Worm (Caenorhabditis elegans): ENCODE data around the gene F14F9.6.

F14F9.6 gene

ce11 chrV:5146394-5146793 is at the start of gene F14F9.6:
F14F9.6 (minus strand) TSS chrV:5146494.
- no peak for TF ChIP-seq daf-8 (GFP tag; IDR thresholded peaks at IDR 0.05)
- TF ChIP-seq nhr-28 (tag; optimal IDR thresholded peaks at IDR 0.05) = no peak
- TF ChIP-seq zfp-2 (tag; optimal IDR thresholded peaks at IDR 0.05) = no peak
- no peak for TF ChIP-seq dmd-8 (GFP tag; IDR thresholded peaks at IDR 0.05)
- TF ChIP-seq mxl-2 (GFP tag; conservative IDR thresholded peaks at IDR 0.05) = no peak
- TF ChIP-seq attf-4 (tag; optimal IDR thresholded peaks at IDR 0.05) = no peak
- no peak for TF ChIP-seq madf-9 (GFP tag; conservative IDR thresholded peaks at IDR 0.05)
- no peak for TF ChIP-seq ztf-11 (tag; optimal IDR thresholded peaks at IDR 0.05)
- TF ChIP-seq nhr-25 (tag; optimal IDR thresholded peaks at IDR 0.05; ENCODE audit: borderline replicate concordance, insufficient read depth) = no peak
- TF ChIP-seq lsy-2 (tag; optimal IDR thresholded peaks at IDR 0.05) = no peak
- TF ChIP-seq jun-1 (tag; optimal IDR thresholded peaks at IDR 0.05) = no peak

ce11 chrV:5194508-5194907 is 48.2 kb upstream of the F14F9.6 start, which contains the start of gene abu-8:
abu-8 (minus strand) TSS chrV:5194608.
- no peak for TF ChIP-seq egl-27 (tag; optimal IDR thresholded peaks at IDR 0.05)
- TF ChIP-seq zip-11 (GFP tag; IDR thresholded peaks at IDR 0.05) = no peak
- TF ChIP-seq R02D3.7 (tag; optimal IDR thresholded peaks at IDR 0.05) = no peak
- TF ChIP-seq aha-1 (tag) = no peak
- no peak for TF ChIP-seq F26F4.8 (GFP tag; conservative IDR thresholded peaks at IDR 0.05)
- no peak for TF ChIP-seq lin-1 (GFP tag; IDR thresholded peaks at IDR 0.05)
- TF ChIP-seq dpl-1 (GFP tag; optimal IDR thresholded peaks at IDR 0.05) = no peak
- no peak for TF ChIP-seq skn-1 (tag; optimal IDR thresholded peaks at IDR 0.05)
- no peak for TF ChIP-seq snpc-1.2 (GFP tag; IDR thresholded peaks at IDR 0.05)
- TF ChIP-seq zip-2 (tag; optimal IDR thresholded peaks at IDR 0.05) = no peak
- TF ChIP-seq php-3 (GFP tag; IDR thresholded peaks at IDR 0.05) = no peak
- no peak for TF ChIP-seq nhr-25 (tag; optimal IDR thresholded peaks at IDR 0.05; ENCODE audit: borderline replicate concordance, insufficient read depth)
- TF ChIP-seq F44E2.7 (GFP tag; IDR thresholded peaks at IDR 0.05) = no peak
- TF ChIP-seq ctbp-1 (GFP tag; IDR thresholded peaks at IDR 0.05) = no peak
- TF ChIP-seq tag-97 (GFP tag; IDR thresholded peaks at IDR 0.05) = no peak

ce11 chrV:5192501-5192900 is 46.2 kb upstream of the F14F9.6 start, which contains the start of gene C03A7.13:
C03A7.13 (minus strand) TSS chrV:5192543.
- TF ChIP-seq hlh-11 (tag; optimal IDR thresholded peaks at IDR 0.05) (peak; percentile 77), lin-1 (GFP tag; IDR thresholded peaks at IDR 0.05) (0 out of 2 replicates have a peak, but pooled peaks have one; percentile 26), jun-1 (tag; optimal IDR thresholded peaks at IDR 0.05) (no peak), nhr-102 (tag; optimal IDR thresholded peaks at IDR 0.05) (peak; percentile 58), zfp-3 (GFP tag; conservative IDR thresholded peaks at IDR 0.05) (no peak), ceh-62 (tag; optimal IDR thresholded peaks at IDR 0.05) (no peak), Y5F2A.4 (GFP tag; optimal IDR thresholded peaks at IDR 0.05) (no peak), Y105C5A.15 (GFP tag; IDR thresholded peaks at IDR 0.05) (no peak), unc-39 (tag; optimal IDR thresholded peaks at IDR 0.05) (no peak), zip-11 (GFP tag; IDR thresholded peaks at IDR 0.05) (no peak), mdt-29 (GFP tag; IDR thresholded peaks at IDR 0.05) (no peak), hif-1 (tag; optimal IDR thresholded peaks at IDR 0.05) (no peak), dmd-8 (GFP tag; IDR thresholded peaks at IDR 0.05) (no peak), nhr-48 (tag; optimal IDR thresholded peaks at IDR 0.05) (peak; percentile 81), tra-1 (GFP tag; IDR thresholded peaks at IDR 0.05) (peak; percentile 59; the same call in 1 of the 2 replicates), nhr-28 (tag; optimal IDR thresholded peaks at IDR 0.05) (peak; percentile 89), unc-62 (GFP tag; optimal IDR thresholded peaks at IDR 0.05 in 1 of 2) (peak in 1 of 2 experiments; percentile 2), unc-62 (tag; optimal IDR thresholded peaks at IDR 0.05) (no peak), skn-1 (tag; optimal IDR thresholded peaks at IDR 0.05) (no peak), T26A8.4 (GFP tag; IDR thresholded peaks at IDR 0.05) (no peak), dve-1 (tag; optimal IDR thresholded peaks at IDR 0.05; ENCODE audit: insufficient read depth) (peak; percentile 93), snpc-4 (tag; optimal IDR thresholded peaks at IDR 0.05) (no peak), set-16 (GFP tag; IDR thresholded peaks at IDR 0.05) (no peak), daf-16 (GFP tag; optimal IDR thresholded peaks at IDR 0.05) (peak in 1 of 2 experiments; percentile 40), daf-16 (tag; optimal IDR thresholded peaks at IDR 0.05) (peak; percentile 89), pqm-1 (tag; optimal IDR thresholded peaks at IDR 0.05) (peak; percentile 78), nhr-77 (tag; optimal IDR thresholded peaks at IDR 0.05) (peak; percentile 86), mxl-3 (GFP tag; optimal IDR thresholded peaks at IDR 0.05) (no peak), daf-12 (tag; optimal IDR thresholded peaks at IDR 0.05) (no peak), dmd-6 (GFP tag; IDR thresholded peaks at IDR 0.05) (peak; percentile 92), ceh-20 (GFP tag; IDR thresholded peaks at IDR 0.05) (0 out of 2 replicates have a peak, but pooled peaks have one; percentile 20)

Data from whole organism, L4 larva.